Worm (Caenorhabditis elegans) whole organism, L3 larva: ENCODE data around the gene egl-9.

ENCODE experiments used
- R02D3.7 ChIP-seq: fragments of 150-350 bp; optimal IDR thresholded peaks from 2 replicates; lab custom pipeline; 2014; ENCODE audit warnings: missing biosample characterization, missing genetic modification characterization
- ZK546.5 ChIP-seq: sonication (generic microtip); optimal IDR thresholded peaks from 2 replicates; lab custom pipeline; 2017; ENCODE audit warnings: missing biosample characterization, missing genetic modification characterization
- aly-2 ChIP-seq: fragments of 150-350 bp; optimal IDR thresholded peaks from 2 replicates; lab custom pipeline; 2014; ENCODE audit warnings: missing biosample characterization, missing genetic modification characterization
- ama-1 ChIP-seq: fragments of 150-350 bp; optimal IDR thresholded peaks from 2 replicates; lab custom pipeline; 2018
- ceh-16 ChIP-seq: sonication (generic microtip); optimal IDR thresholded peaks from 2 replicates; lab custom pipeline; 2017; ENCODE audit warnings: missing biosample characterization, missing genetic modification characterization
- ceh-28 ChIP-seq: fragments of 150-350 bp; optimal IDR thresholded peaks from 2 replicates; lab custom pipeline; 2014; ENCODE audit warnings: missing biosample characterization, missing genetic modification reagents, missing genetic modification characterization
- ceh-82 ChIP-seq: fragments of 150-350 bp; optimal IDR thresholded peaks from 2 replicates; lab custom pipeline; 2014; ENCODE audit warnings: missing biosample characterization, missing genetic modification characterization
- ceh-9 ChIP-seq: sonication (generic microtip); optimal IDR thresholded peaks from 2 replicates; lab custom pipeline; 2018; ENCODE audit warnings: missing biosample characterization, missing genetic modification characterization
- daf-12 ChIP-seq: fragments of 150-350 bp; optimal IDR thresholded peaks from 2 replicates; lab custom pipeline; 2014; ENCODE audit warnings: missing biosample characterization, missing genetic modification reagents, missing genetic modification characterization
- egl-27 ChIP-seq: sonication (generic microtip); optimal IDR thresholded peaks from 4 replicates; lab custom pipeline; 2017; ENCODE audit warnings: missing biosample characterization, missing genetic modification reagents, missing genetic modification characterization
- egl-5 ChIP-seq: fragments of 150-350 bp; optimal IDR thresholded peaks from 2 replicates; lab custom pipeline; 2017; ENCODE audit warnings: missing biosample characterization, missing genetic modification reagents, missing genetic modification characterization, inconsistent platforms
- elt-1 ChIP-seq: fragments of 150-350 bp; optimal IDR thresholded peaks from 2 replicates; lab custom pipeline; 2014; ENCODE audit warnings: missing biosample characterization, missing genetic modification characterization
- elt-2 ChIP-seq: sonication (generic microtip); optimal IDR thresholded peaks from 2 replicates; lab custom pipeline; 2016; ENCODE audit warnings: missing genetic modification reagents, mild to moderate bottlenecking, missing genetic modification characterization, missing compliant biosample characterization
- elt-3 ChIP-seq, 3 experiments: fragments of 150-350 bp in 1 of 3; sonication (generic microtip) in 2 of 3; optimal IDR thresholded peaks; 2 replicates in 2 of 3; 4 replicates in 1 of 3; lab custom pipeline; 2014 to 2017; ENCODE audit warnings: missing biosample characterization in 3 of 3, missing genetic modification characterization in 3 of 3
- eor-1 ChIP-seq, 2 experiments: fragments of 150-350 bp; optimal IDR thresholded peaks; 2 replicates each; lab custom pipeline; 2014 to 2018; ENCODE audit warnings: missing biosample characterization in 2 of 2, missing genetic modification characterization in 2 of 2
- fkh-10 ChIP-seq: sonication (generic microtip); optimal IDR thresholded peaks from 2 replicates; lab custom pipeline; 2017; ENCODE audit warnings: missing biosample characterization, missing genetic modification reagents, missing genetic modification characterization
- fkh-2 ChIP-seq: fragments of 150-350 bp; optimal IDR thresholded peaks from 2 replicates; lab custom pipeline; 2014; ENCODE audit warnings: missing biosample characterization, missing genetic modification reagents, missing genetic modification characterization
- fos-1 ChIP-seq: fragments of 150-350 bp; optimal IDR thresholded peaks from 2 replicates; lab custom pipeline; 2014; ENCODE audit warnings: missing biosample characterization, missing genetic modification characterization
- hmg-11 ChIP-seq: sonication (generic microtip); optimal IDR thresholded peaks from 2 replicates; lab custom pipeline; 2016; ENCODE audit warnings: missing genetic modification characterization, missing compliant biosample characterization
- jun-1 ChIP-seq: fragments of 150-350 bp; optimal IDR thresholded peaks from 2 replicates; lab custom pipeline; 2014; ENCODE audit warnings: missing biosample characterization, missing genetic modification reagents, missing genetic modification characterization
- lin-15B ChIP-seq: fragments of 150-350 bp; optimal IDR thresholded peaks from 2 replicates; lab custom pipeline; 2014; ENCODE audit warnings: missing biosample characterization, missing genetic modification characterization
- lin-39 ChIP-seq: fragments of 150-350 bp; optimal IDR thresholded peaks from 2 replicates; lab custom pipeline; 2018; ENCODE audit warnings: missing biosample characterization, missing genetic modification reagents, missing genetic modification characterization
- lsy-12 ChIP-seq: sonication (generic microtip); optimal IDR thresholded peaks from 2 replicates; lab custom pipeline; 2016; ENCODE audit warnings: mild to moderate bottlenecking, missing genetic modification characterization, missing compliant biosample characterization
- mdl-1 ChIP-seq: fragments of 150-350 bp; optimal IDR thresholded peaks from 2 replicates; lab custom pipeline; 2014; ENCODE audit warnings: missing biosample characterization, missing genetic modification characterization
- mml-1 ChIP-seq: fragments of 150-350 bp; sonication (generic microtip); optimal IDR thresholded peaks from 3 replicates; lab custom pipeline; 2014; ENCODE audit warnings: missing biosample characterization, missing genetic modification characterization
- nfya-1 ChIP-seq: sonication (generic microtip); optimal IDR thresholded peaks from 2 replicates; lab custom pipeline; 2017; ENCODE audit warnings: missing genetic modification characterization, mild to moderate bottlenecking, missing compliant biosample characterization, antibody characterized with exemption, moderate library complexity; ENCODE audit not compliant: insufficient read depth
- nhr-11 ChIP-seq: fragments of 150-350 bp; optimal IDR thresholded peaks from 2 replicates; lab custom pipeline; 2014; ENCODE audit warnings: missing biosample characterization, missing genetic modification characterization
- nhr-12 ChIP-seq: fragments of 150-350 bp; optimal IDR thresholded peaks from 2 replicates; lab custom pipeline; 2014; ENCODE audit warnings: missing biosample characterization, missing genetic modification characterization
- nhr-23 ChIP-seq: fragments of 150-350 bp; optimal IDR thresholded peaks from 2 replicates; lab custom pipeline; 2014; ENCODE audit warnings: missing biosample characterization, missing genetic modification reagents, missing genetic modification characterization
- nhr-237 ChIP-seq: fragments of 150-350 bp; optimal IDR thresholded peaks from 2 replicates; lab custom pipeline; 2014; ENCODE audit warnings: missing biosample characterization, missing genetic modification characterization
- nhr-25 ChIP-seq: sonication (generic microtip); optimal IDR thresholded peaks from 2 replicates; lab custom pipeline; 2017; ENCODE audit warnings: missing biosample characterization, missing genetic modification characterization
- nhr-28 ChIP-seq: fragments of 150-350 bp; optimal IDR thresholded peaks from 2 replicates; lab custom pipeline; 2014; ENCODE audit warnings: missing biosample characterization, missing genetic modification characterization
- nhr-43 ChIP-seq: sonication (generic microtip); optimal IDR thresholded peaks from 2 replicates; lab custom pipeline; 2016; ENCODE audit warnings: mild to moderate bottlenecking, missing genetic modification characterization, missing compliant biosample characterization; ENCODE audit not compliant: poor library complexity, severe bottlenecking
- nhr-67 ChIP-seq: fragments of 150-350 bp; optimal IDR thresholded peaks from 2 replicates; lab custom pipeline; 2014; ENCODE audit warnings: missing biosample characterization, missing genetic modification characterization
- nhr-76 ChIP-seq: fragments of 150-350 bp; sonication (generic microtip); optimal IDR thresholded peaks from 5 replicates; lab custom pipeline; 2014; ENCODE audit warnings: missing biosample characterization, missing genetic modification characterization
- nhr-77 ChIP-seq: fragments of 150-350 bp; optimal IDR thresholded peaks from 2 replicates; lab custom pipeline; 2014; ENCODE audit warnings: missing biosample characterization, missing genetic modification characterization
- pha-4 ChIP-seq: fragments of 150-350 bp; optimal IDR thresholded peaks from 2 replicates; lab custom pipeline; 2014; ENCODE audit warnings: missing biosample characterization, missing genetic modification reagents, missing genetic modification characterization
- pqm-1 ChIP-seq: fragments of 150-350 bp; optimal IDR thresholded peaks from 2 replicates; lab custom pipeline; 2017; ENCODE audit warnings: missing biosample characterization, missing genetic modification characterization, inconsistent platforms
- sea-2 ChIP-seq: fragments of 150-350 bp; sonication (generic microtip); optimal IDR thresholded peaks from 4 replicates; lab custom pipeline; 2014; ENCODE audit warnings: missing biosample characterization, missing genetic modification reagents, missing genetic modification characterization
- skn-1 ChIP-seq: fragments of 150-350 bp; optimal IDR thresholded peaks from 2 replicates; lab custom pipeline; 2014; ENCODE audit warnings: missing biosample characterization, missing genetic modification characterization
- snpc-4 ChIP-seq: fragments of 150-350 bp; optimal IDR thresholded peaks from 2 replicates; lab custom pipeline; 2014; ENCODE audit warnings: missing biosample characterization, missing genetic modification characterization
- tbx-2 ChIP-seq: sonication (generic microtip); optimal IDR thresholded peaks from 2 replicates; lab custom pipeline; 2016; ENCODE audit warnings: mild to moderate bottlenecking, missing genetic modification characterization, missing compliant biosample characterization
- unc-39 ChIP-seq: sonication (generic microtip); optimal IDR thresholded peaks from 4 replicates; lab custom pipeline; 2017; ENCODE audit warnings: missing biosample characterization, missing genetic modification characterization
- unc-62 ChIP-seq: fragments of 150-350 bp; sonication (generic microtip); optimal IDR thresholded peaks from 4 replicates; lab custom pipeline; 2014; ENCODE audit warnings: missing biosample characterization, missing genetic modification reagents, missing genetic modification characterization
- zag-1 ChIP-seq: fragments of 150-350 bp; optimal IDR thresholded peaks from 2 replicates; lab custom pipeline; 2014; ENCODE audit warnings: missing biosample characterization, missing genetic modification characterization
- ztf-11 ChIP-seq: fragments of 150-350 bp; optimal IDR thresholded peaks from 2 replicates; lab custom pipeline; 2014; ENCODE audit warnings: missing biosample characterization, missing genetic modification characterization
- ztf-4 ChIP-seq: fragments of 150-350 bp; optimal IDR thresholded peaks from 2 replicates; lab custom pipeline; 2014; ENCODE audit warnings: missing biosample characterization, missing genetic modification characterization

The egl-9 gene

ce11 chrV:10466607-10467092 is 1.7 kb upstream of the egl-9 start:
- TF ChIP-seq daf-12 (tag; lab: Kevin White, UChicago) (peak; percentile 22), R02D3.7 (peak; percentile 78), ZK546.5 (tag; lab: Kevin White, UChicago) (no peak), nhr-25 (tag; lab: Kevin White, UChicago) (peak; percentile 99), fkh-2 (tag; lab: Kevin White, UChicago) (no peak), ztf-4 (tag; lab: Kevin White, UChicago) (peak; percentile 84), mml-1 (tag; lab: Kevin White, UChicago) (peak; percentile 72), egl-27 (peak; percentile 84), zag-1 (tag; lab: Kevin White, UChicago) (peak; percentile 58), nhr-237 (tag; lab: Kevin White, UChicago) (no peak), fos-1 (peak; percentile 79), nhr-76 (tag; lab: Kevin White, UChicago) (peak; percentile 65), lsy-12 (tag; lab: Kevin White, UChicago) (peak; percentile 91), elt-3 (tag; optimal IDR thresholded peaks at IDR 0.05; lab: Kevin White, UChicago) (peak in 2 of 3 experiments; percentile 80 to 91), jun-1 (tag; lab: Kevin White, UChicago) (peak; percentile 94), skn-1 (tag; lab: Kevin White, UChicago) (peak; percentile 44), nhr-43 (peak; percentile 93), snpc-4 (tag; lab: Kevin White, UChicago) (peak; percentile 70), mdl-1 (tag; lab: Kevin White, UChicago) (peak; percentile 98), eor-1 (tag; optimal IDR thresholded peaks at IDR 0.05; lab: Kevin White, UChicago) (no peak), ceh-16 (tag; lab: Kevin White, UChicago) (peak; percentile 28), sea-2 (no peak), hmg-11 (peak; percentile 87), fkh-10 (GFP tag; lab: Kevin White, UChicago) (peak; percentile 89), lin-15B (tag; lab: Kevin White, UChicago) (peak; percentile 73), nhr-28 (no peak), ceh-82 (peak; percentile 53), ceh-28 (tag; lab: Kevin White, UChicago) (peak; percentile 87), ama-1 (lab: Kevin White, UChicago) (peak; percentile 82), lin-39 (peak; percentile 94), unc-62 (GFP tag; lab: Kevin White, UChicago) (peak; percentile 86), egl-5 (tag; lab: Kevin White, UChicago) (peak; percentile 85), nhr-77 (tag; lab: Kevin White, UChicago) (no peak), nfya-1 (tag; lab: Kevin White, UChicago) (peak; percentile 95), elt-1 (tag; lab: Kevin White, UChicago) (peak; percentile 50), ztf-11 (tag; lab: Kevin White, UChicago) (no peak), nhr-11 (tag; lab: Kevin White, UChicago) (peak; percentile 92), nhr-67 (tag; lab: Kevin White, UChicago) (no peak), pha-4 (tag; lab: Kevin White, UChicago) (peak; percentile 99), ceh-9 (tag; lab: Kevin White, UChicago) (no peak), pqm-1 (tag; lab: Kevin White, UChicago) (peak; percentile 96), unc-39 (no peak), nhr-23 (peak; percentile 96), elt-2 (tag; lab: Kevin White, UChicago) (peak; percentile 85), nhr-12 (tag; lab: Kevin White, UChicago) (no peak), aly-2 (no peak), tbx-2 (peak; percentile 81)
